Fruit fly (Drosophila melanogaster) whole organism, pupa: ENCODE results near the gene CG45488.

Source experiments
- CG10348 ChIP-seq: fragments of 200-800 bp; sonication (Bioruptor generic); IDR thresholded peaks from 2 replicates; pipeline ENCODE4 v1.3.6; 2022; ENCODE audit warnings: missing biosample characterization, missing genetic modification characterization
- CG12605 ChIP-seq: fragments of 200-800 bp; sonication (Bioruptor generic); IDR thresholded peaks from 2 replicates; pipeline ENCODE4 v1.3.6; 2022; ENCODE audit warnings: missing biosample characterization, missing genetic modification characterization
- CG13204 ChIP-seq: fragments of 200-800 bp; sonication (Bioruptor generic); optimal IDR thresholded peaks from 2 replicates; lab custom pipeline; 2018; ENCODE audit warnings: missing biosample characterization, mild to moderate bottlenecking, missing genetic modification characterization, moderate library complexity
- CG14655 ChIP-seq: fragments of 200-800 bp; sonication (Bioruptor generic); optimal IDR thresholded peaks from 3 replicates; lab custom pipeline; 2017; ENCODE audit warnings: mild to moderate bottlenecking, missing biosample characterization, missing genetic modification reagents, missing genetic modification characterization
- CG15710 ChIP-seq: fragments of 200-800 bp; sonication (Bioruptor generic); optimal IDR thresholded peaks from 2 replicates; lab custom pipeline; 2018; ENCODE audit warnings: missing biosample characterization, mild to moderate bottlenecking, missing genetic modification characterization, moderate library complexity
- CG17806 ChIP-seq: fragments of 200-800 bp; sonication (Bioruptor generic); optimal IDR thresholded peaks from 2 replicates; lab custom pipeline; 2018; ENCODE audit warnings: missing biosample characterization, mild to moderate bottlenecking, missing genetic modification characterization, moderate library complexity
- CG32121 ChIP-seq: fragments of 200-800 bp; sonication (Bioruptor generic); IDR thresholded peaks from 2 replicates; pipeline ENCODE4 v1.3.6; 2022; ENCODE audit warnings: missing biosample characterization, missing genetic modification characterization
- CG34367 ChIP-seq: fragments of 200-800 bp; sonication (Bioruptor generic); optimal IDR thresholded peaks from 2 replicates; lab custom pipeline; 2018; ENCODE audit warnings: missing biosample characterization, mild to moderate bottlenecking, missing genetic modification characterization
- CG4496 ChIP-seq: fragments of 200-800 bp; sonication (Bioruptor generic); IDR thresholded peaks from 3 replicates; pipeline ENCODE4 v1.3.6; 2022; ENCODE audit warnings: missing biosample characterization, missing genetic modification characterization
- CG8159 ChIP-seq: fragments of 200-800 bp; sonication (Bioruptor generic); optimal IDR thresholded peaks from 3 replicates; lab custom pipeline; 2018; ENCODE audit warnings: missing biosample characterization, mild to moderate bottlenecking, missing genetic modification characterization, moderate library complexity
- CG8301 ChIP-seq: fragments of 200-800 bp; sonication (Bioruptor generic); optimal IDR thresholded peaks from 2 replicates; lab custom pipeline; 2018; ENCODE audit warnings: missing biosample characterization, mild to moderate bottlenecking, missing genetic modification characterization
- CG9948 ChIP-seq: fragments of 200-800 bp; sonication (Bioruptor generic); optimal IDR thresholded peaks from 2 replicates; lab custom pipeline; 2018; ENCODE audit warnings: missing biosample characterization, mild to moderate bottlenecking, missing genetic modification characterization, moderate library complexity
- D1 ChIP-seq: fragments of 200-800 bp; sonication (Bioruptor generic); optimal IDR thresholded peaks from 2 replicates; lab custom pipeline; 2018; ENCODE audit warnings: missing biosample characterization, mild to moderate bottlenecking, missing genetic modification characterization, moderate library complexity
- EcR ChIP-seq: fragments of 200-800 bp; sonication (Bioruptor generic); optimal IDR thresholded peaks from 3 replicates; lab custom pipeline; 2019; ENCODE audit warnings: missing biosample characterization, missing genetic modification characterization, mild to moderate bottlenecking, moderate library complexity, missing genetic modification reagents
- Ets98B ChIP-seq: fragments of 200-800 bp; sonication (Bioruptor generic); IDR thresholded peaks from 2 replicates; pipeline ENCODE4 v1.3.6; 2022; ENCODE audit warnings: missing biosample characterization, missing genetic modification characterization
- Pif1A ChIP-seq: fragments of 200-800 bp; sonication (Bioruptor generic); optimal IDR thresholded peaks from 3 replicates; lab custom pipeline; 2016; ENCODE audit warnings: missing biosample characterization, missing genetic modification characterization
- Pif1B ChIP-seq: fragments of 200-800 bp; sonication (Bioruptor generic); optimal IDR thresholded peaks from 3 replicates; lab custom pipeline; 2016; ENCODE audit warnings: missing biosample characterization, missing genetic modification characterization
- Snoo ChIP-seq: fragments of 200-800 bp; sonication (Bioruptor generic); optimal IDR thresholded peaks from 3 replicates; lab custom pipeline; 2017; ENCODE audit warnings: missing biosample characterization, mild to moderate bottlenecking, missing genetic modification characterization, inconsistent platforms
- fd96Ca ChIP-seq: fragments of 200-800 bp; sonication (Bioruptor generic); IDR thresholded peaks from 3 replicates; pipeline ENCODE4 v1.3.6; 2022; ENCODE audit warnings: missing biosample characterization, missing genetic modification characterization
- gl ChIP-seq: fragments of 200-800 bp; sonication (Bioruptor generic); optimal IDR thresholded peaks from 2 replicates; lab custom pipeline; 2018; ENCODE audit warnings: missing biosample characterization, mild to moderate bottlenecking, missing genetic modification characterization
- rn ChIP-seq: fragments of 200-800 bp; sonication (Bioruptor generic); IDR thresholded peaks from 2 replicates; pipeline ENCODE4 v1.3.6; 2022; ENCODE audit warnings: missing biosample characterization, missing genetic modification characterization

The CG45488 gene

dm6 chrX:19897328-19897990, 22.8 kb downstream of the CG45488 start:
- TF ChIP-seq CG15710 (tag; lab: Kevin White, UChicago) (no peak), CG17806 (peak; percentile 30)

DNA sequence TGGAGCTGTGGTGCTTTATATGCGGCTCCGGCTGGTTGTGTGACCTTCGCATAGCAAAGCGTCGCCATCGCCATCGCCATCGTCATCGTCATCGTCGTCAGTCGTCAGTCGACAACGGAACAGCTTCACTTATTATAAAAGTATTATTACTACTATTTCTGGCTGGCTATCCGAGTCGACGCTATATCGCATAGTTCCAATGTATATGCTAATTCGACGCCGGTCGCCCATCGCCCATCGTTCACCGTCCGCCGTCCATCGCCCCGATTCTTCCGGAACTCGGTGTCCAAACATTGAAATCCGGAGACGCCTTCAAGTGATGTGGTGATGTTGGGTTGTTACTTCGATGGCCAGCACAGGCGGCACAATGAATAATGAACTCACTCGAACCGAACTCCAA, 28.2 kb downstream of the CG45488 start:
- TF ChIP-seq gl (tag; lab: Kevin White, UChicago) = no peak
- TF ChIP-seq CG34367 (tag; lab: Kevin White, UChicago) = no peak
- no peak for TF ChIP-seq EcR (GFP tag; lab: Kevin White, UChicago)
- no peak for TF ChIP-seq Ets98B (GFP tag; lab: Robert Waterston, UW)
- no peak for TF ChIP-seq Snoo (tag; lab: Kevin White, UChicago)
- TF ChIP-seq CG15710 (tag; lab: Kevin White, UChicago) = no peak

DNA sequence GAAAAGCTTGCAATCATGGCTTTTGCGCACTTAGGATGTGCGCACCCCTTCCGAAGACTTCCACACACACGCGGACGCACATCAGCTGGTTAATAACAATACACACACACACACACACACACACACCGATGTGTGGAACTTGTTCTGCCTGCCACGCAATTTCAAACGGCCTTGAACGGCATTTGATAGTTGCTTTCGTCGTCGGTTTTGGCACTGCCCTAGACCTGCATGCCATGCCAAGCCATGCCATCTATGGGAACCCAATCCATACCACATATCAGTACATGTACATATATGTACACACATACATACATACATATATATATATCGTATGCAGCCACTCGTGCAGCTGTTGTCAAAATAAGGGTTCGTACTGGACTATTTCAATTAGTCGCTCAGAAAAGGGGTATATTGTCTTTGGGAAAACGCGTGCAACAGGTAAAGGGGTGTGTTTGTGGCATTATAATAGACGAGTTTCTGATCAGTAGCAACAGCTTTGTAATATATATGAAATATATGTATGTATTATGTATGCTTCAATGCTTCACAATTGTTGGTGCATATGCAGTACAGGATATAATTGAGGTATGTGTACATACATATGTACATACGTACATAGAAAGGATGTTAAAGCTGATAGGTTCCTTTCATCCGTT, 30.1 kb downstream of the CG45488 start, which contains the start of gene amn:
Gene amn, minus strand, starts transcription at position 51 of the 656 bp plus-strand sequence.
- TF ChIP-seq CG8159 (tag; lab: Kevin White, UChicago) (no peak), D1 (no peak), CG9948 (tag; lab: Kevin White, UChicago) (no peak), CG8301 (tag; lab: Kevin White, UChicago) (no peak), CG13204 (GFP tag; lab: Kevin White, UChicago) (no peak), CG32121 (GFP tag; lab: Robert Waterston, UW) (no peak), fd96Ca (GFP tag; lab: Robert Waterston, UW) (no peak), CG14655 (GFP tag; lab: Kevin White, UChicago) (no peak), CG4496 (GFP tag; lab: Robert Waterston, UW) (no peak), Snoo (tag; lab: Kevin White, UChicago) (no peak), CG15710 (tag; lab: Kevin White, UChicago) (no peak), CG34367 (tag; lab: Kevin White, UChicago) (no peak), EcR (GFP tag; lab: Kevin White, UChicago) (no peak), CG10348 (GFP tag; lab: Robert Waterston, UW) (no peak), Pif1A (no peak), rn (no peak), CG17806 (no peak), CG12605 (no peak), Ets98B (GFP tag; lab: Robert Waterston, UW) (no peak), Pif1B (GFP tag; lab: Kevin White, UChicago) (no peak)

DNA sequence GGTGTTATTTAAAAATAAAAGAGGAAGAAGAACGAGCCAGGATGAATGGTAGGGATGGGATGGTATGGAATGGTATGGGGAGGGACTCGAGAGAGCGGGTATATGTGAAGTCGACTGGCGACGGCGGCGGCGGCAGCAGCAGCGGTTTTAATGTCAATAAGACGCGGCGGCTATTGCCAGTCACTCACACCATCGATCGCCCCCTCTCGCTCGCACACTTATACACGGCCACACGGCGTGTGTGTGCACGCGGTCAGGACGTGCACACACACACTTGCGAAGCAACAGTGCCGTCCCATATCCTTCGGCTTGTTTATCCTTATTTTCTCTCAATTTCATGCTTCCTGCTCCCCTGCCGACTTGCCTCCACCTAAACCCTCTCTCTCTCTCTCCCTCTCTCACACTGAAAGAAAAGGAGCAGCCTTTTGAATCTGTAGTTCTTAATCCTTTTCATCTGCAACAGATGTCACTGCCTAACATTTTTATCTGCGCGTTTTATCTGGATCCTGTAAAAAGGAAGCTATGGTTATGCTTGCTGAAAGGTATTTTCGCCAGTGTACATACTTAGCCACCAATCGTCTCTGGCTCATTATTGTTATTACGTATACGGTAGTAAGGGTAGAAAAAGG, 31.0 kb downstream of the CG45488 start:
- TF ChIP-seq CG32121 (GFP tag; lab: Robert Waterston, UW) = 0 out of 2 replicates have a peak, but pooled peaks have one; percentile 28
- TF ChIP-seq Ets98B (GFP tag; lab: Robert Waterston, UW) = peak; percentile 39; the same call in 1 of the 2 replicates
- TF ChIP-seq CG13204 (GFP tag; lab: Kevin White, UChicago) = peak; percentile 23
- peak; percentile 40 for TF ChIP-seq Pif1B (GFP tag; lab: Kevin White, UChicago)
- peak; percentile 70 for TF ChIP-seq Snoo (tag; lab: Kevin White, UChicago)
- TF ChIP-seq CG34367 (tag; lab: Kevin White, UChicago) = peak; percentile 55
- TF ChIP-seq CG4496 (GFP tag; lab: Robert Waterston, UW) = peak; percentile 30; the same call in 1 of the 3 replicates
- peak; percentile 73 for TF ChIP-seq CG9948 (tag; lab: Kevin White, UChicago)
- no peak for TF ChIP-seq D1
- no peak for TF ChIP-seq rn
- peak; percentile 31 for TF ChIP-seq CG8301 (tag; lab: Kevin White, UChicago)
- TF ChIP-seq CG10348 (GFP tag; lab: Robert Waterston, UW) = no peak
- peak; percentile 73 for TF ChIP-seq Pif1A
- TF ChIP-seq CG15710 (tag; lab: Kevin White, UChicago) = peak; percentile 76
- TF ChIP-seq CG8159 (tag; lab: Kevin White, UChicago) = peak; percentile 74
- TF ChIP-seq fd96Ca (GFP tag; lab: Robert Waterston, UW) = peak; percentile 60; the same call in 2 of the 3 replicates
- peak; percentile 61 for TF ChIP-seq CG17806
- TF ChIP-seq CG14655 (GFP tag; lab: Kevin White, UChicago) = peak; percentile 45
- TF ChIP-seq CG12605 = no peak
- TF ChIP-seq gl (tag; lab: Kevin White, UChicago) = peak; percentile 58
- no peak for TF ChIP-seq EcR (GFP tag; lab: Kevin White, UChicago)

DNA sequence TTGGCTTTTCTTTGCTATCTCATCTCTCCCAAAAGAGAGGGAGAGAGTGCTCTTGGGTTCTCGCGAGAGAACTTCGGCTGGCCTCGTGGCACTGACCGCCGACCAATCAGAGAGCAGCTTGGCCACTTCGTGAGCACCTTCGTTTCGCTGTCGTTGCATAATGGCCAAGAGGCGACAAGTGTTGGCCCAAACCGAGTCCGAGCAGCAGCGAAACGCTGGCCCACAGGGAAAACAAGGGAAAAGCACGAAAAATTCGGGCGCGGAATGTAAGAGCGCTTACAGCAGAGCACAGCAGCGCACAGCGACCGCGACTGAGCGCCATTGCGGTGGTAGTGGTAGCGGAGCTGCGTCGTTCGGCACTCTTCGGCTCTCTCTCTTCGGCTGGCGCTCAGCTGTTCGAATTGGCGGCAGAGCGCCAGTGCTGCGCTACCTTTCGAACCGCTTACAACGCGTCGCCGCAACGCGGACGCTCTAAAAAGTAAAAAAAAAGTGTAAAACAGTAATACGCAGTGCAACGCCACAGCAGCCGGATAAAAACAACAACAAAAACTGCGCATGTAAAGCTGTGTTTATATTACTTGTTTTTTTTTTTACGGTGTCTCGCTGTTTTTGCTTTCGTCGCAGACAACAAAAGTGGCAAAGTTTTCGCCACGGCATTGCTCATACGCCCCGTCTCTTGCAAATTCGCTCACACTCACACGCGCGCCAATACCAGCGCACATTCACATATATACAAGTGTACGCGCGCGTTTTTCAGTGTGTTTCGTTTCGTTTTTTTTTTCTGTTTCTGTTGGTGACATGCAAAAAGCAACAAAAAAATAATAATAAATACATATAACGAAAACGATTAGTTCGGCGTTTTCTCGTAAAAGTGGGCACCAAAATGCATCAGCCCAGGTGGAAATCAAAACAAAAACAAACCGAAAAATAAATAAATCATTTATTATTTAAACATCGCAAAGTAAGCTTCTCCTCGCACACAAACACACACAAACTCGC, 33.0 kb downstream of the CG45488 start:
- TF ChIP-seq CG4496 (GFP tag; lab: Robert Waterston, UW) (peak; percentile 81), Snoo (tag; lab: Kevin White, UChicago) (peak; percentile 66), Pif1A (peak; percentile 61), CG13204 (GFP tag; lab: Kevin White, UChicago) (peak; percentile 70), D1 (no peak), rn (peak; percentile 52; the same call in 1 of the 2 replicates), EcR (GFP tag; lab: Kevin White, UChicago) (peak; percentile 62), CG8301 (tag; lab: Kevin White, UChicago) (peak; percentile 41), CG32121 (GFP tag; lab: Robert Waterston, UW) (peak; percentile 67), fd96Ca (GFP tag; lab: Robert Waterston, UW) (peak; percentile 73; the same call in 2 of the 3 replicates), CG9948 (tag; lab: Kevin White, UChicago) (no peak), Ets98B (GFP tag; lab: Robert Waterston, UW) (peak; percentile 62), CG17806 (peak; percentile 24), CG12605 (peak; percentile 46), CG14655 (GFP tag; lab: Kevin White, UChicago) (peak; percentile 67), CG10348 (GFP tag; lab: Robert Waterston, UW) (no peak), CG8159 (tag; lab: Kevin White, UChicago) (peak; percentile 55), Pif1B (GFP tag; lab: Kevin White, UChicago) (peak; percentile 56), CG15710 (tag; lab: Kevin White, UChicago) (peak; percentile 50), gl (tag; lab: Kevin White, UChicago) (peak; percentile 76), CG34367 (tag; lab: Kevin White, UChicago) (peak; percentile 65)
